Worm (Caenorhabditis elegans) whole organism, L3 larva: Measurements from ENCODE around the gene C18H9.6.

Experiments
- ZK546.5 ChIP-seq: sonication (generic microtip); optimal IDR thresholded peaks from 2 replicates; lab custom pipeline; 2017; ENCODE audit warnings: missing biosample characterization, missing genetic modification characterization
- ceh-82 ChIP-seq: fragments of 150-350 bp; optimal IDR thresholded peaks from 2 replicates; lab custom pipeline; 2014; ENCODE audit warnings: missing biosample characterization, missing genetic modification characterization
- fkh-10 ChIP-seq: sonication (generic microtip); optimal IDR thresholded peaks from 2 replicates; lab custom pipeline; 2017; ENCODE audit warnings: missing biosample characterization, missing genetic modification reagents, missing genetic modification characterization
- mdl-1 ChIP-seq: fragments of 150-350 bp; optimal IDR thresholded peaks from 2 replicates; lab custom pipeline; 2014; ENCODE audit warnings: missing biosample characterization, missing genetic modification characterization
- nfya-1 ChIP-seq: sonication (generic microtip); optimal IDR thresholded peaks from 2 replicates; lab custom pipeline; 2017; ENCODE audit warnings: missing genetic modification characterization, mild to moderate bottlenecking, missing compliant biosample characterization, antibody characterized with exemption, moderate library complexity; ENCODE audit not compliant: insufficient read depth
- nhr-237 ChIP-seq: fragments of 150-350 bp; optimal IDR thresholded peaks from 2 replicates; lab custom pipeline; 2014; ENCODE audit warnings: missing biosample characterization, missing genetic modification characterization
- nhr-76 ChIP-seq: fragments of 150-350 bp; sonication (generic microtip); optimal IDR thresholded peaks from 5 replicates; lab custom pipeline; 2014; ENCODE audit warnings: missing biosample characterization, missing genetic modification characterization
- sea-2 ChIP-seq: fragments of 150-350 bp; sonication (generic microtip); optimal IDR thresholded peaks from 4 replicates; lab custom pipeline; 2014; ENCODE audit warnings: missing biosample characterization, missing genetic modification reagents, missing genetic modification characterization
- zag-1 ChIP-seq: fragments of 150-350 bp; optimal IDR thresholded peaks from 2 replicates; lab custom pipeline; 2014; ENCODE audit warnings: missing biosample characterization, missing genetic modification characterization
- ztf-11 ChIP-seq: fragments of 150-350 bp; optimal IDR thresholded peaks from 2 replicates; lab custom pipeline; 2014; ENCODE audit warnings: missing biosample characterization, missing genetic modification characterization
- ztf-4 ChIP-seq: fragments of 150-350 bp; optimal IDR thresholded peaks from 2 replicates; lab custom pipeline; 2014; ENCODE audit warnings: missing biosample characterization, missing genetic modification characterization

DNA sequence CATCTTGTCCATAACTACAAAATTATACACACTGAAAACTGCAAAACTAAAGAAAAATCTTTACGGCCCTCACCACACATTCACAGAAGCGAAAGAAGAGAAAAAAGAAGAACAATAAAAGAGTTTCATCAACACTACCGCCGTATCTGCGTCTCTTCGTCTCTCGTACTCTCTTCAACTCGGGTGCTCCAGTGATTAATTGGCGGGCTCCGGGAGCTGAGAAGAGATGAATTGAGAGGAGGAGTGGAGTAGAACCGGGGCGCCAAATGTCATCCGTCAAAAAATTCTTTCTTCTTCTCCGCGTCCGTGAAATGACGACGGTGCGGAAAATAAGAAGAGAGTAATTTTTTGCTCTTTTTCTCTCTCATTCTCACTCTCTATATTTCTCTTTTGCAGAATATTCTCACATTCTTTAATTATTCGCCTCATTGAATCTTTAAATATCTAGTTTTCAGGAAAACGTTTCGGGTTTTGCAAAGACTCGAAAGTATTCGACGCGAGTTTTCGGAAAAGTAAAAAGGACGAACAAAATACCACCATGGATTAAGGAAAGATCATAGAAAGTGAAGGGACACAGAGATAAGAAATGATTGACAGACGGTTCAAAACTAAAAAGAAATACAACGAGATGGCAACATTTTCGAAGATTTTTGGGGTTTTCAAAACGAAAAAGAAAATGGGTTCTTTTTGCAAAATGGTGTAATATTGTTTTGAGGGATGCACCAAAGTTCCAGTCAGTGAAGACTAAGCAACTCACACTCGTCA lies 6.3 kb upstream of the C18H9.6 start:
- no peak for TF ChIP-seq nhr-237 (tag; lab: Kevin White, UChicago)
- no peak for TF ChIP-seq ZK546.5
- no peak for TF ChIP-seq ceh-82 (tag; lab: Kevin White, UChicago)
- no peak for TF ChIP-seq nhr-76 (tag; lab: Kevin White, UChicago)
- TF ChIP-seq fkh-10 (GFP tag; lab: Kevin White, UChicago) = no peak
- TF ChIP-seq mdl-1 (tag; lab: Kevin White, UChicago) = no peak
- no peak for TF ChIP-seq sea-2 (GFP tag; lab: Kevin White, UChicago)
- no peak for TF ChIP-seq ztf-11 (tag; lab: Kevin White, UChicago)
- TF ChIP-seq ztf-4 (tag; lab: Kevin White, UChicago) = no peak
- TF ChIP-seq nfya-1 (tag; lab: Kevin White, UChicago) = peak; percentile 52
- no peak for TF ChIP-seq zag-1 (tag; lab: Kevin White, UChicago)
